Fruit fly (Drosophila melanogaster) ovary, adult (tissue): Measurements from ENCODE around the gene P58IPK.

ENCODE experiments used
- CG17801 ChIP-seq: fragments of 200-800 bp; optimal IDR thresholded peaks from 2 replicates; lab custom pipeline; 2019; ENCODE audit warnings: missing biosample characterization, mild to moderate bottlenecking, missing genetic modification characterization, moderate library complexity; ENCODE audit not compliant: partially characterized antibody

P58IPK gene

DNA sequence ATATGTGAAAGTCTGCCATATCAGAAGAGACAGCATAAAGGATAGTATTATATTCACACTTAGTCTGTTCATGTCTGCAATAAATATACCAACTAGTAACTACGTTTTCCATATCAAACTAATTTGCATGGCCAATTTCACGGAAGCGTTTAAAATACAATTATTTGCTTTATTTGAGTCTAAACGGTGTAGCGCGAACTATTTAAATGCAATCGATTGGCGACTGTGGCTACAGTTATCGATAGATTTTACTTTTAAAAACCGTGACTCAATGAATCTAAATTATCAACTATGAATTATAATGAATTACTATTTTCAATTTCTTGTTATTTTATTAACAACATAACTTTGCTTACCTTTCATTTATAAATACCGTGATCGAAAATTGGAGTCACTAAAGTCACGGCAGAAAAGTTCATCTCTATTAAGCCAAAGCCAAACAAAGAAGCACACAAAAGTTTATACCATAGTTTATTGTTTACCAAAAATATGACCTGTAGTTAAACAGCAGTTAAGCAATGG is 40.2 kb downstream of the P58IPK start, which contains the start of the genes CG9427 and CG8319:
CG9427 (minus strand) TSS at position 51 of the 522 bp plus-strand sequence.
CG8319 (plus strand) TSS at position 442 of the 522 bp plus-strand sequence.
- peak; percentile 77 for TF ChIP-seq CG17801

DNA sequence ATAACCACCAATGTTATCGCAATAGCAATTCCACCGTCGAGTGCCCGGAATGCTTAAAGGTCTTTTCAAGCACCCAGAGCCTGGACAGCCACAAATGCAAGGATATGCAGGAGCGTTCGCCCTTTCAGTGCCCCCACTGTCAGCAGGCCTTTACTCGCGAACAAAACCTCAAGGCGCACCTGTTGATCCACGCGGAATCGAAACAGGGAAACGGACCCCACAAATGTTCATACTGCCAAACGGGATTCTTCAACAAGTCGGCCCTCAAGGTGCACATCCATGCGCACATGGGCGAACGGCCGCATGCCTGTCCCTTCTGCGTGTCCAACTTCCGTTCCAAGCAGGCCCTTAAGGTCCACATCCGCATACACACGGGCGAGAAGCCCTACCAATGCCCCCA is 41.3 kb downstream of the P58IPK start:
- TF ChIP-seq CG17801 = no peak

DNA sequence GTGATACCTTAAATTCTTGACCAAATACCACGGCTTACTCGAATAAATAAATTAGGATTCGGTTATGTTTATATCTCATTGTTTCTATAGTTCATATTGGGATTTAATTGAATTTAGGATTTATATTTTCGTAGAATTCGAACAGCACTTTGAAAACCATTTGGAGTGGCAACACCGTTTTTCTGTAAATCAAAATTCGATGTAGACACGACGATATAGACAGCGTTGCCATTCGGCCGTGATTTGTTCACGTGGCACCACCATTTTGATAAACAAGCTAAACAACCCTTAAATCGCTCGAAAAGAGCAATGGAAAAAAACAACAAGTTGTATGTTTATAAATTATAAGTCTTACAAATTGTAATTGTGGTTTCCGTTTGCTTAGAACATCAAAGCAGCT is 41.9 kb downstream of the P58IPK start:
- no peak for TF ChIP-seq CG17801

DNA sequence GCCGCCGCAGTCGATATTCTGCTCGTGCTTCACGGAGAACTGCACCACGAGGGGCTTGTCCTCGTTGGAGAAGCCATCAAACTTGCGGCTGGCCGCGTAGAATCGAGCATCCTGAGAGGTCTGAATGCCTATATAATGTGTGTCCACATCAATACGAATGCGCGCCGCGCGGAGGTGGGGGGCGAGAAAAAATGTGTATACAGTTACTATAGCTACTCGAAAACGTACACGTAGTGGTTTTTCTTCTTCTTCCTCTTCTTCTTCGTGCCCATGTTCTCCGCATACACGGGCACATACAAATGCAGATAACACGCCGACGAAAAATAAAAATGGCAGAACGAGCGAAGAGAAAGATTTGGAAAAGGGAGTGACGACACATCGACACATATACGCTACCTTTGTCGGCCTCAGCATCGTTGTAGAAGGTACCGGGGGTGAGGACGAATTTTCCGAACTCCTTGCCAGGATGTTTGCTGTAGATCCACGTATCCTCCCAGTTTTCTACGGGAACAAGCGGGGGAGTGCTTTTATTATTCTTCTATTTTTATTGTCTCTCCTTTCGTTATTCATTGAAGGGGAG is 43.4 kb downstream of the P58IPK start:
- no peak for TF ChIP-seq CG17801

DNA sequence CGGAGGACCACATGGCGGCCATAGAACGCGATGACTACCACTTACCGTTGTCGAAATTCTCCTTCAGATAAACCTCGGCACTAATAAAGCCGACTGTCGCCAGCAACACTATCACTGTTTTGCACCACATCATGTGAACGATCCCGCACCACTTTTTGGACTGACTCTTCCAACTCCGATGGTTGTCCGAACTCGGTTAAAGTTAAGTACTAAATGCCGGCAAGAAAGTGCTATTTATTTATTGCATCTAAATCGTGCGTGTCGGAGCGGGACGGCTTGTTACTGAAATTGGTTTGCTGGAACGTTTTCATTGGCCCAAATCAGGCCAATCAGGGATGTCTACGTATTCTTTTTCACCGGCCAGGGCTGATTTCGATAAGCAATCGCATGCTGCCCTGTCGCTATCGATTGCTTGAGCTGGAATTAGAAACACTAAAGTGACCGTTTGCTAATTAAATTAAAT is 43.9 kb downstream of the P58IPK start, which contains the start of gene Calr:
Calr (minus strand) TSS at position 219 of the 463 bp plus-strand sequence.
- peak; percentile 73 for TF ChIP-seq CG17801

DNA sequence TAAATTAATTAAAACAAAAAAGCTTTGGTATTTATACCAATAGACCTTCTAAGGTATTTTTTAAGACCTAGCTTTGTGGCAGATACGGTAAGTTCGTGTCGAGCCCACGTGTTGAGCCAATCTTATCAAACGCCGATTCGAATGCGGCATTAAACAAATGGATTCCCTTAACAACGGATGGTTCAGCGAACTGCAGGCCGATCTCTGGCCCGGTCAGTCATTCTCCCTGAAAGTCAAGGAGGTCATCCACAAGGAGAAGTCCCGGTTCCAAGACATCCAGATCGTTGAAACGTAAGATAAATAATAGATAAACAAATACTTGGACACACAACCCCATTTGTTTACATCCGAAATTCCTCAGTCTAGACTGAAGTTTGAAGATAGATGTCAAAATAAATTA is 44.8 kb downstream of the P58IPK start, which contains the start of gene SpdS:
SpdS (plus strand) TSS at position 78 of the 400 bp plus-strand sequence.
- no peak for TF ChIP-seq CG17801

DNA sequence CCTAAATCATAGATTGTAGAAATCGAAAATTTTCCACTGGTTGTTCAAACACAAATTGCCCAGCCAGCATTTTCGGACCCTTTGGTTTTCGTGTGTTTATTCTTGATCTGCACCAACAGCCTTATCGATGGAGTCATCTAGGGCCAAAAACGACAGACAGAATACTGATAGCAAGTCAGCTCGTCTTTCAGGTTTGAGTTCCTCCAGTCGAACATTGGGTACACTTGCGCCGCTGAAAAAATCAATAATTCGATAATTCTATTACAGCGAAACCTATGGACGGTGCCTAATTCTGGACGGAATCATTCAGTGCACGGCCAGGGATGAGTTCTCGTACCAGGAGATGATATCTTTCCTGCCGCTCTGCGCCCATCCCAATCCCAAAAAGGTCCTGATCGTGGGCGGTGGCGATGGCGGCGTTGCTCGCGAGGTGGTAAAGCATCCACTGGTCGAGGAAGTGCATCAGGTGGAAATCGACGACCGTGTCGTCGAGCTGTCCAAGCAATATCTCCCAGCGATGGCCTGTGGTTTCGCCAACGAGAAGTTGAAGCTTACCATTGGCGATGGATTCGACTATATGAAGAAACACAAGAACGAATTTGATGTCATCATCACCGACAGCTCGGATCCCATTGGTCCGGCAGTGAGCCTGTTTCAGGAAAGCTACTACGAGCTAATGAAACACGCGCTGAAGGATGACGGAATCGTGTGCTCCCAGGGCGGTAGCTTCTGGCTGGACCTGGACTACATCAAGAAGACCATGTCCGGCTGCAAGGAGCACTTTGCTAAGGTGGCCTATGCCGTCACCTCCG is 45.6 kb downstream of the P58IPK start:
- no peak for TF ChIP-seq CG17801

DNA sequence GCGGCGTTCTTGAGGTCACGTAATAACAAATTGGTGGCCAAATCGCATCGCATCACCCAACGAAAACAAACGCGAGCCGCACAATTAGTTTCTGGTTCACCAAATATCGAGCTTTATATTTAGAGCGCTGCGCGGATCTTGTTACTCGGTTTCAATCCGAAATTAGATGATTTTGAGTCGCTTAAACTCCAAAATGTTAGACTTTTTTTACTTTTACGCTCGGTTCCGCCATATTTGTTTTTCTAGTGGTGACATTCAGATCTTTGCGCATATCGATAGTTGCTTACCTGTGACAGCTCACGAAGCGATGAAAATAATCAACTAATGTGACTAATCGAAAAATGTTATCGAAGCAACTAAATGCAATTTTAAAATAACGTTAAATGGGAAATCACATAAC is 50.6 kb downstream of the P58IPK start, which contains the start of gene Scm:
Scm (minus strand) TSS at position 251 of the 400 bp plus-strand sequence.
- TF ChIP-seq CG17801 = peak; percentile 47

DNA sequence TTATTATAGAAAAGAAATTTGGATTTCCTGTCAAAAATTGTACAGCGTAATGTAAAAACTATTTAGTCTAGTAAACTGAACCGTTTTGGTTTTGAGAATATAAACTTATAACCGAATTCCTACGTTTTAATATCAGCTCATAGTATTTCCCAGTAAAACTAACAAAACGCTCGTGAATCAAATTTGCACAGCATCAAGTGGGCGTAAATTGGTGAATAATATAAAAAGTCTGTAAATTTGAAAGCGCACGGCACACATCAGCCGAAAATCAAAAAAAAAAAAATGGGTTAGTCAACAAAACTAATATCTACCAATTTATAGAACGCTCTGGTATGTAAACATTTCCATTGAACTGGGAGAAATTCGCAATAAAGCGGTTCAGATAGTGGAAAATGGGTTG is 51.1 kb downstream of the P58IPK start, which contains the start of gene Dh44:
Dh44 (plus strand) TSS at position 301 of the 400 bp plus-strand sequence.
- no peak for TF ChIP-seq CG17801
